Worm (Caenorhabditis elegans) whole organism, midembryonic: ENCODE data around the gene H03G16.7.

Experiments
- T22C8.4 ChIP-seq: fragments of 200-800 bp; sonication (Bioruptor generic); IDR thresholded peaks from 2 replicates; pipeline ENCODE4 v1.3.6; 2022; ENCODE audit warnings: missing genetic modification characterization, missing compliant biosample characterization
- cog-1 ChIP-seq: sonication (generic microtip); optimal IDR thresholded peaks from 2 replicates; lab custom pipeline; 2016; ENCODE audit warnings: missing genetic modification characterization, missing compliant biosample characterization
- flt-1 ChIP-seq: fragments of 200-800 bp; sonication (Bioruptor generic); IDR thresholded peaks from 2 replicates; pipeline ENCODE4 v1.3.6; 2022; ENCODE audit warnings: missing genetic modification characterization, missing compliant biosample characterization
- klf-2 ChIP-seq: fragments of 200-800 bp; sonication (Bioruptor generic); conservative IDR thresholded peaks from 2 replicates; pipeline ENCODE4 v1.3.6; 2022; ENCODE audit warnings: missing genetic modification reagents, missing genetic modification characterization, missing compliant biosample characterization
- med-1 ChIP-seq: sonication (generic microtip); optimal IDR thresholded peaks from 2 replicates; lab custom pipeline; 2017; ENCODE audit warnings: missing genetic modification characterization, mild to moderate bottlenecking, missing compliant biosample characterization, antibody characterized with exemption, missing genetic modification reagents; ENCODE audit not compliant: insufficient read depth
- ref-1 ChIP-seq: fragments of 200-800 bp; sonication (Bioruptor generic); conservative IDR thresholded peaks from 2 replicates; pipeline ENCODE4 v1.3.6; 2022; ENCODE audit warnings: missing genetic modification reagents, missing genetic modification characterization, missing compliant biosample characterization
- ztf-23 ChIP-seq: fragments of 200-800 bp; sonication (Bioruptor generic); IDR thresholded peaks from 2 replicates; pipeline ENCODE4 v1.3.6; 2022; ENCODE audit warnings: missing genetic modification reagents, missing genetic modification characterization, missing compliant biosample characterization
- ztf-29 ChIP-seq: fragments of 200-800 bp; sonication (Bioruptor generic); IDR thresholded peaks from 2 replicates; pipeline ENCODE4 v1.3.6; 2022; ENCODE audit warnings: missing genetic modification reagents, missing genetic modification characterization, missing compliant biosample characterization

- TF ChIP-seq klf-2 (GFP tag; lab: Robert Waterston, UW) (no peak), ztf-29 (GFP tag; lab: Robert Waterston, UW) (no peak), T22C8.4 (GFP tag; lab: Robert Waterston, UW) (no peak), flt-1 (GFP tag; lab: Robert Waterston, UW) (no peak), med-1 (no peak), ztf-23 (no peak), ref-1 (GFP tag; lab: Robert Waterston, UW) (no peak), cog-1 (no peak)
Measured at ce11 chrX:15042549-15042948, 13.3 kb downstream of the H03G16.7 start.
